Fruit fly (Drosophila melanogaster): ENCODE results near the gene CG6707.

Gene CG6707

DNA sequence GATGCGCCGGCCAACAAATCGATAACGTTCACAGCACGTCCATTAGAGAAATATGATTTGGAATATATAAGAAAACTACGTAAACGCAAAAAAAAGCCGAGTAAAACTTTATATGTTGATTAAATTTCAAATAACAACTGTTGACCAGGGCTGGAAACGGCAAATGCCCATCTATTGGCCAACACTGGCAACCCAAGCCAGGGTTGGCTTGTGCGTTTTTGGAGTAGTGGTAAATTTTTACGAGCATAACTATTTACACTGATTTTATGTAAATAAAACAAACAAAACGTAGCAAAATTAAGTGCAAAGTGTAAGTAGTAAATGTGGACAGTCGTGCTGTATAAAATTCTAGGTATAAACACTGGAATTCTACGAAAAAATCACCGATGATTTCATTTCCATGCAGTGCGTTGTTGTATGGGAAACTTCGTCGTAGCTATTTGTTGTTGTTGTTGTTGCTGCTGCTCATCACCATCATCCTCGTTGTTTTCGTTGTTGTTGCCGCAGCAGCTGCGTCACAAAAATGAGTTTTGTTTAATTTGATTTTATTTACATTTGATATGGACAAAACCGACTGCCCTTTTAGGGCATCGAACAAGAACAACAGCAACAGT, 778 bp upstream of the CG6707 start, which contains the start of gene nudE (continued):
- TF ChIP-seq HLH4C (GFP tag; IDR thresholded peaks at IDR 0.05; ENCODE audit: partially characterized antibody) (no peak), CG12769 (tag; optimal IDR thresholded peaks at IDR 0.05) (no peak), sisA (GFP tag; IDR thresholded peaks at IDR 0.05) (peak; percentile 18; the same call in 1 of the 2 replicates), fd96Cb (tag; optimal IDR thresholded peaks at IDR 0.05) (no peak), kah (GFP tag; optimal IDR thresholded peaks at IDR 0.05) (peak; percentile 48), CG11398 (GFP tag; optimal IDR thresholded peaks at IDR 0.05) (no peak), vnd (GFP tag; IDR thresholded peaks at IDR 0.05; ENCODE audit: partially characterized antibody) (no peak), CG11560 (tag; IDR thresholded peaks at IDR 0.05) (no peak), CG34376 (GFP tag; optimal IDR thresholded peaks at IDR 0.05) (peak; percentile 45), gt (GFP tag; IDR thresholded peaks at IDR 0.05) (no peak), CG6683 (GFP tag; optimal IDR thresholded peaks at IDR 0.05) (no peak), da (GFP tag; optimal IDR thresholded peaks at IDR 0.05) (peak; percentile 2), Fer2 (tag; optimal IDR thresholded peaks at IDR 0.05) (no peak), CG13424 (tag; optimal IDR thresholded peaks at IDR 0.05) (peak; percentile 0), Ssrp (tag; optimal IDR thresholded peaks at IDR 0.05) (no peak), vfl (GFP tag; optimal IDR thresholded peaks at IDR 0.05) (no peak), CG13123 (GFP tag; optimal IDR thresholded peaks at IDR 0.05) (no peak), CG7963 (GFP tag; IDR thresholded peaks at IDR 0.05; ENCODE audit: partially characterized antibody) (no peak), CG13287 (GFP tag; IDR thresholded peaks at IDR 0.05; ENCODE audit: partially characterized antibody) (no peak), Trl (optimal IDR thresholded peaks at IDR 0.05) (no peak), Trl (GFP tag; optimal IDR thresholded peaks at IDR 0.05) (peak; percentile 32), CG18764 (GFP tag; optimal IDR thresholded peaks at IDR 0.05) (no peak), pita (GFP tag; optimal IDR thresholded peaks at IDR 0.05) (no peak), mirr (GFP tag; optimal IDR thresholded peaks at IDR 0.05) (no peak), CG2712 (tag; optimal IDR thresholded peaks at IDR 0.05) (peak; percentile 23), unc-4 (GFP tag; IDR thresholded peaks at IDR 0.05; ENCODE audit: partially characterized antibody) (no peak), CG18011 (GFP tag; optimal IDR thresholded peaks at IDR 0.05) (no peak), CG30403 (GFP tag; optimal IDR thresholded peaks at IDR 0.05) (peak; percentile 40), CG16815 (GFP tag; optimal IDR thresholded peaks at IDR 0.05) (no peak), CG1602 (GFP tag; optimal IDR thresholded peaks at IDR 0.05) (no peak), p53 (GFP tag; optimal IDR thresholded peaks at IDR 0.05) (no peak), Mrtf (GFP tag; IDR thresholded peaks at IDR 0.05) (no peak), CG6765 (GFP tag; optimal IDR thresholded peaks at IDR 0.05) (no peak), CrebB (tag; optimal IDR thresholded peaks at IDR 0.05) (no peak), D19A (tag; optimal IDR thresholded peaks at IDR 0.05) (no peak), H15 (GFP tag; IDR thresholded peaks at IDR 0.05) (no peak), CG31441 (GFP tag; IDR thresholded peaks at IDR 0.05) (no peak), yki (optimal IDR thresholded peaks at IDR 0.05) (no peak), C15 (GFP tag; IDR thresholded peaks at IDR 0.05) (no peak), HLH54F (GFP tag; optimal IDR thresholded peaks at IDR 0.05) (peak; percentile 59), CG18476 (GFP tag; optimal IDR thresholded peaks at IDR 0.05) (no peak), CG14441 (GFP tag; IDR thresholded peaks at IDR 0.05) (0 out of 2 replicates have a peak, but pooled peaks have one; percentile 30), Usf (GFP tag; optimal IDR thresholded peaks at IDR 0.05) (no peak), CG16813 (GFP tag; IDR thresholded peaks at IDR 0.05; ENCODE audit: partially characterized antibody) (no peak), CG3407 (GFP tag; optimal IDR thresholded peaks at IDR 0.05) (no peak), Ets97D (GFP tag; optimal IDR thresholded peaks at IDR 0.05) (peak; percentile 33), pum (GFP tag; optimal IDR thresholded peaks at IDR 0.05) (no peak), ATbp (GFP tag; optimal IDR thresholded peaks at IDR 0.05) (no peak), sqz (GFP tag; optimal IDR thresholded peaks at IDR 0.05) (no peak), CG12942 (GFP tag; optimal IDR thresholded peaks at IDR 0.05) (no peak), hb (GFP tag; IDR thresholded peaks at IDR 0.05; ENCODE audit: partially characterized antibody) (no peak)

All from whole organism, embryonic.